Fruit fly (Drosophila melanogaster) whole organism, embryonic: Measurements from ENCODE around the gene Ostgamma.

Experiments used
- Adf1 ChIP-seq: fragments of 200-800 bp; sonication (Bioruptor generic); IDR thresholded peaks from 2 replicates; pipeline ENCODE4 v1.3.6; 2022; ENCODE audit warnings: missing biosample characterization, missing genetic modification characterization
- Awh ChIP-seq: fragments of 200-800 bp; sonication (Bioruptor generic); IDR thresholded peaks from 2 replicates; pipeline ENCODE4, ENCODE4 v1.3.6; 2022; ENCODE audit warnings: missing biosample characterization, missing genetic modification characterization
- Bdp1 ChIP-seq: fragments of 200-800 bp; sonication (Bioruptor generic); optimal IDR thresholded peaks from 3 replicates; lab custom pipeline; 2016; ENCODE audit warnings: missing biosample characterization, missing genetic modification characterization
- CG10979 ChIP-seq: fragments of 200-800 bp; sonication (Bioruptor generic); optimal IDR thresholded peaks from 2 replicates; lab custom pipeline; 2018; ENCODE audit warnings: missing biosample characterization, mild to moderate bottlenecking, missing genetic modification characterization, moderate library complexity
- CG12155 ChIP-seq: fragments of 200-800 bp; sonication (Bioruptor generic); optimal IDR thresholded peaks from 3 replicates; lab custom pipeline; 2016; ENCODE audit warnings: missing biosample characterization, missing genetic modification characterization
- CG12299 ChIP-seq: fragments of 200-800 bp; sonication (Bioruptor generic); optimal IDR thresholded peaks from 2 replicates; lab custom pipeline; 2018; ENCODE audit warnings: missing biosample characterization, mild to moderate bottlenecking, missing genetic modification characterization
- CG15514 ChIP-seq: fragments of 200-800 bp; sonication (Bioruptor generic); optimal IDR thresholded peaks from 3 replicates; lab custom pipeline; 2017; ENCODE audit warnings: missing biosample characterization, missing genetic modification characterization, mild to moderate bottlenecking, moderate library complexity, missing genetic modification reagents
- CG15601 ChIP-seq: fragments of 200-800 bp; sonication (Bioruptor generic); optimal IDR thresholded peaks from 3 replicates; lab custom pipeline; 2019; ENCODE audit warnings: missing biosample characterization, mild to moderate bottlenecking, missing genetic modification characterization, moderate library complexity
- CG17328 ChIP-seq: fragments of 200-800 bp; sonication (Bioruptor generic); IDR thresholded peaks from 2 replicates; pipeline ENCODE4 v1.3.6; 2022; ENCODE audit warnings: missing biosample characterization, missing genetic modification characterization
- CG2129 ChIP-seq: fragments of 200-800 bp; sonication (Bioruptor generic); IDR thresholded peaks from 2 replicates; pipeline ENCODE4 v1.3.6; 2022; ENCODE audit warnings: missing biosample characterization, missing genetic modification characterization; ENCODE audit not compliant: partially characterized antibody
- CG2202 ChIP-seq: fragments of 200-800 bp; sonication (Bioruptor generic); optimal IDR thresholded peaks from 2 replicates; lab custom pipeline; 2018; ENCODE audit warnings: missing biosample characterization, mild to moderate bottlenecking, missing genetic modification characterization
- CG2712 ChIP-seq: fragments of 200-800 bp; optimal IDR thresholded peaks from 3 replicates; lab custom pipeline; 2019; ENCODE audit warnings: missing biosample characterization, mild to moderate bottlenecking, missing genetic modification characterization, moderate library complexity
- CG31441 ChIP-seq: fragments of 200-800 bp; sonication (Bioruptor generic); IDR thresholded peaks from 2 replicates; pipeline ENCODE4 v1.3.6; 2022; ENCODE audit warnings: missing biosample characterization, missing genetic modification characterization
- CG33557 ChIP-seq: fragments of 200-800 bp; sonication (Bioruptor generic); optimal IDR thresholded peaks from 2 replicates; lab custom pipeline; 2019; ENCODE audit warnings: missing biosample characterization, mild to moderate bottlenecking, missing genetic modification characterization, moderate library complexity
- CG4617 ChIP-seq: fragments of 200-800 bp; sonication (Bioruptor generic); optimal IDR thresholded peaks from 3 replicates; lab custom pipeline; 2016; ENCODE audit warnings: missing biosample characterization, missing genetic modification characterization, borderline replicate concordance
- CG7928 ChIP-seq: fragments of 200-800 bp; sonication (Bioruptor generic); optimal IDR thresholded peaks from 2 replicates; lab custom pipeline; 2017; ENCODE audit warnings: missing biosample characterization, mild to moderate bottlenecking, missing genetic modification characterization
- CG9437 ChIP-seq: fragments of 200-800 bp; sonication (Bioruptor generic); optimal IDR thresholded peaks from 2 replicates; lab custom pipeline; 2018; ENCODE audit warnings: missing biosample characterization, mild to moderate bottlenecking, missing genetic modification characterization
- CHES-1-like ChIP-seq: fragments of 200-800 bp; sonication (Bioruptor generic); optimal IDR thresholded peaks from 2 replicates; lab custom pipeline; 2016; ENCODE audit warnings: missing biosample characterization, missing genetic modification characterization
- CTCF ChIP-seq: fragments of 200-800 bp; sonication (Bioruptor generic); optimal IDR thresholded peaks from 2 replicates; lab custom pipeline; 2017; ENCODE audit warnings: missing biosample characterization, mild to moderate bottlenecking, missing genetic modification characterization, moderate library complexity
- CoRest ChIP-seq: fragments of 200-800 bp; sonication (Bioruptor generic); optimal IDR thresholded peaks from 3 replicates; lab custom pipeline; 2018; ENCODE audit warnings: missing biosample characterization, mild to moderate bottlenecking, missing genetic modification characterization, moderate library complexity
- D ChIP-seq, 2 experiments: fragments of 200-800 bp in 1 of 2; fragments of >200 bp in 1 of 2; sonication (Bioruptor generic) in 1 of 2; optimal IDR thresholded peaks; 2 replicates in 1 of 2; 3 replicates in 1 of 2; lab custom pipeline; 2017; ENCODE audit warnings: mild to moderate bottlenecking in 1 of 2, missing biosample characterization in 1 of 2, missing genetic modification characterization in 1 of 2, missing genetic modification reagents in 1 of 2
- D19B ChIP-seq: fragments of 200-800 bp; sonication (Bioruptor generic); optimal IDR thresholded peaks from 2 replicates; lab custom pipeline; 2017; ENCODE audit warnings: missing biosample characterization, mild to moderate bottlenecking, missing genetic modification characterization
- Dfd ChIP-seq, 2 experiments: fragments of >200 bp; optimal IDR thresholded peaks; 2 replicates each; lab custom pipeline; 2017; ENCODE audit warnings: missing biosample characterization in 2 of 2, missing genetic modification characterization in 2 of 2
- H15 ChIP-seq: fragments of 200-800 bp; sonication (Bioruptor generic); IDR thresholded peaks from 3 replicates; pipeline ENCODE4 v1.3.6; 2022; ENCODE audit warnings: missing biosample characterization, missing genetic modification characterization
- H2.0 ChIP-seq: fragments of 200-800 bp; sonication (Bioruptor generic); IDR thresholded peaks from 2 replicates; pipeline ENCODE4 v1.3.6; 2022; ENCODE audit warnings: missing biosample characterization, missing genetic modification characterization
- Hey ChIP-seq: fragments of 200-800 bp; sonication (Bioruptor generic); optimal IDR thresholded peaks from 3 replicates; lab custom pipeline; 2018; ENCODE audit warnings: missing biosample characterization, mild to moderate bottlenecking, missing genetic modification characterization
- MTF-1 ChIP-seq: fragments of 200-800 bp; sonication (Bioruptor generic); optimal IDR thresholded peaks from 2 replicates; lab custom pipeline; 2018; ENCODE audit warnings: missing biosample characterization, mild to moderate bottlenecking, missing genetic modification characterization, borderline replicate concordance
- Med ChIP-seq: fragments of 200-800 bp; sonication (Bioruptor generic); peaks from one replicate; lab custom pipeline; 2016; ENCODE audit warnings: missing biosample characterization, missing genetic modification characterization, mild to moderate bottlenecking, inconsistent platforms, moderate library complexity
- Meics ChIP-seq: fragments of 200-800 bp; sonication (Bioruptor generic); optimal IDR thresholded peaks from 2 replicates; lab custom pipeline; 2017; ENCODE audit warnings: missing biosample characterization, mild to moderate bottlenecking, missing genetic modification characterization
- Oli ChIP-seq: fragments of 200-800 bp; sonication (Bioruptor generic); optimal IDR thresholded peaks from 2 replicates; lab custom pipeline; 2018; ENCODE audit warnings: missing biosample characterization, mild to moderate bottlenecking, missing genetic modification characterization, moderate library complexity
- Ptx1 ChIP-seq: fragments of 200-800 bp; sonication (Bioruptor generic); IDR thresholded peaks from 2 replicates; pipeline ENCODE4 v1.3.6; 2022; ENCODE audit warnings: missing biosample characterization, missing genetic modification characterization
- Xbp1 ChIP-seq: fragments of 200-800 bp; sonication (Bioruptor generic); optimal IDR thresholded peaks from 3 replicates; lab custom pipeline; 2016; ENCODE audit warnings: missing biosample characterization, mild to moderate bottlenecking, missing genetic modification characterization
- Xrp1 ChIP-seq: fragments of 200-800 bp; sonication (Bioruptor generic); IDR thresholded peaks from 2 replicates; pipeline ENCODE4 v1.3.6; 2022; ENCODE audit warnings: missing biosample characterization, missing genetic modification characterization
- aop ChIP-seq: fragments of 200-800 bp; sonication (Bioruptor generic); IDR thresholded peaks from 2 replicates; pipeline ENCODE4 v1.3.6; 2022; ENCODE audit warnings: missing biosample characterization, missing genetic modification characterization
- bsh ChIP-seq, 2 experiments: fragments of 200-800 bp; sonication (Bioruptor generic); optimal IDR thresholded peaks; 2 replicates each; lab custom pipeline; 2017 to 2018; ENCODE audit warnings: mild to moderate bottlenecking in 2 of 2, missing biosample characterization in 2 of 2, missing genetic modification characterization in 2 of 2, moderate library complexity in 1 of 2
- dmrt99B ChIP-seq: fragments of 200-800 bp; sonication (Bioruptor generic); optimal IDR thresholded peaks from 2 replicates; lab custom pipeline; 2018; ENCODE audit warnings: missing biosample characterization, mild to moderate bottlenecking, missing genetic modification characterization, moderate library complexity
- en ChIP-seq: fragments of 200-800 bp; sonication (Bioruptor generic); optimal IDR thresholded peaks from 2 replicates; lab custom pipeline; 2016; ENCODE audit warnings: missing biosample characterization, missing genetic modification characterization
- fru ChIP-seq: fragments of >200 bp; optimal IDR thresholded peaks from 2 replicates; lab custom pipeline; 2017
- gem ChIP-seq: fragments of 200-800 bp; sonication (Bioruptor generic); optimal IDR thresholded peaks from 2 replicates; lab custom pipeline; 2019; ENCODE audit warnings: missing biosample characterization, mild to moderate bottlenecking, missing genetic modification characterization, moderate library complexity
- hkb ChIP-seq, 2 experiments: fragments of 200-800 bp in 1 of 2; fragments of >200 bp in 1 of 2; sonication (Bioruptor generic) in 1 of 2; IDR thresholded peaks in 1 of 2; optimal IDR thresholded peaks in 1 of 2; 2 replicates each; pipeline versions ENCODE4 v1.3.6 to Lab custom; 2017 to 2022; ENCODE audit warnings: missing biosample characterization in 1 of 2, missing genetic modification characterization in 1 of 2
- nmo ChIP-seq: fragments of 200-800 bp; sonication (Bioruptor generic); optimal IDR thresholded peaks from 2 replicates; lab custom pipeline; 2018; ENCODE audit warnings: missing biosample characterization, mild to moderate bottlenecking, missing genetic modification characterization, moderate library complexity
- pan ChIP-seq, 4 experiments: fragments of >200 bp in 3 of 4; fragments of 200-800 bp in 1 of 4; sonication (Bioruptor generic) in 1 of 4; optimal IDR thresholded peaks in 3 of 4; IDR thresholded peaks in 1 of 4; 2 replicates each; pipeline versions ENCODE4 v1.3.6 to Lab custom; 2017 to 2022; ENCODE audit warnings: missing biosample characterization in 2 of 4, missing genetic modification characterization in 2 of 4, mixed read lengths in 1 of 4
- phol ChIP-seq: fragments of 200-800 bp; sonication (Bioruptor generic); optimal IDR thresholded peaks from 3 replicates; lab custom pipeline; 2018; ENCODE audit warnings: missing biosample characterization, mild to moderate bottlenecking, missing genetic modification characterization, moderate library complexity
- prd ChIP-seq, 3 experiments: fragments of >200 bp in 2 of 3; fragments of 200-800 bp in 1 of 3; sonication (Bioruptor generic) in 1 of 3; optimal IDR thresholded peaks in 2 of 3; IDR thresholded peaks in 1 of 3; 2 replicates in 2 of 3; 3 replicates in 1 of 3; pipeline versions ENCODE4 v1.3.6 to Lab custom; 2017 to 2022; ENCODE audit warnings: missing biosample characterization in 1 of 3, missing genetic modification characterization in 1 of 3
- psq ChIP-seq: fragments of 200-800 bp; sonication (Bioruptor generic); optimal IDR thresholded peaks from 2 replicates; lab custom pipeline; 2017; ENCODE audit warnings: missing biosample characterization, missing genetic modification characterization
- ranshi ChIP-seq: fragments of 200-800 bp; sonication (Bioruptor generic); IDR thresholded peaks from 2 replicates; pipeline ENCODE4 v1.3.6; 2022; ENCODE audit warnings: missing biosample characterization, missing genetic modification characterization
- row ChIP-seq: fragments of 200-800 bp; sonication (Bioruptor generic); IDR thresholded peaks from 3 replicates; pipeline ENCODE4 v1.3.6; 2022; ENCODE audit warnings: missing biosample characterization, missing genetic modification characterization
- sug ChIP-seq: fragments of 200-800 bp; optimal IDR thresholded peaks from 2 replicates; lab custom pipeline; 2019; ENCODE audit warnings: missing biosample characterization, mild to moderate bottlenecking, missing genetic modification characterization, moderate library complexity

Gene Ostgamma

DNA sequence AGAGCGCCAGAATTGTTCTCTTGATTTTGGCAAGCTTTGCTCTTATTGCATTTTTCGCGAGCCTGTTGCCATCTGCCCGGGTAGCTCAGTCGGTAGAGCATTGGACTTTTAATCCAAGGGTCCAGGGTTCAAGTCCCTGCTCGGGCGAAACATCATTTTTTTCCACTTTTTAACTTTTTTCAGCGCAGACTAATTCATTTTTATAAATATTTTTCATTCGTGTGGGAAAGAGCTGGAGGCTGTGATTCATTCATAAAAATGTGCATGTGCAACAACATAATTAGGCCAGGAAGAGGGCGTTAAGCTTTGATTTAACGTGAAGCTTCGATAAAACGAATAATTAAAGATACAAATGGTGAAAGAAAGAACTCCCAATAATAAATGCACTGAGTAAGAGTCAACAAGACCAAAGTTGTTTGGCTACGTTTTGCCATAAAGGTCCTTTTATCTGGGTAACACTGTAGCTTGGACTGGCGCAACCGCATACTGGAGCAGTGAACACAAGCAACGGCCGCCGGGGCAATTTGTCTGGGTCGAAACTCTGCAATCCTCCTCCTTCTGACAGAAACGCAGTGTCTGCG lies 17.2 kb downstream of the Ostgamma start:
- TF ChIP-seq CG2129 (no peak), Hey (no peak), CG33557 (no peak), D (optimal IDR thresholded peaks at IDR 0.05; lab: Kevin White, UChicago) (no peak), D (GFP tag; optimal IDR thresholded peaks at IDR 0.05; lab: Kevin White, UChicago) (peak; percentile 5), row (GFP tag; lab: Robert Waterston, UW) (peak; percentile 49), fru (lab: Kevin White, UChicago) (no peak), CG7928 (GFP tag; lab: Kevin White, UChicago) (no peak), aop (GFP tag; lab: Robert Waterston, UW) (no peak), Bdp1 (GFP tag; lab: Kevin White, UChicago) (peak; percentile 67), en (no peak), CHES-1-like (GFP tag; lab: Kevin White, UChicago) (no peak), sug (no peak), Dfd (GFP tag; optimal IDR thresholded peaks at IDR 0.05; lab: Kevin White, UChicago) (no peak), CG12155 (GFP tag; lab: Kevin White, UChicago) (no peak), CG31441 (GFP tag; lab: Robert Waterston, UW) (0 out of 2 replicates have a peak, but pooled peaks have one; percentile 32), CG17328 (GFP tag; lab: Robert Waterston, UW) (peak; percentile 13; the same call in 1 of the 2 replicates), MTF-1 (GFP tag; lab: Kevin White, UChicago) (no peak), CG15601 (tag; lab: Kevin White, UChicago) (no peak), D19B (GFP tag; lab: Kevin White, UChicago) (no peak), phol (tag; lab: Kevin White, UChicago) (peak; percentile 27), CG2712 (peak; percentile 37), psq (GFP tag; lab: Kevin White, UChicago) (no peak), ranshi (GFP tag; lab: Robert Waterston, UW) (0 out of 2 replicates have a peak, but pooled peaks have one; percentile 28), CG10979 (tag; lab: Kevin White, UChicago) (peak; percentile 39), CoRest (tag; lab: Kevin White, UChicago) (no peak), prd (optimal IDR thresholded peaks at IDR 0.05; lab: Kevin White, UChicago) (no peak), prd (GFP tag; IDR thresholded peaks at IDR 0.05; lab: Robert Waterston, UW) (peak; percentile 41; the same call in 1 of the 3 replicates), Xrp1 (peak; percentile 35; the same call in 1 of the 2 replicates), bsh (GFP tag; optimal IDR thresholded peaks at IDR 0.05; lab: Kevin White, UChicago) (peak; percentile 43 to 61), CG4617 (GFP tag; lab: Kevin White, UChicago) (no peak), CG2202 (no peak), dmrt99B (tag; lab: Kevin White, UChicago) (peak; percentile 39), Awh (no peak), pan (optimal IDR thresholded peaks at IDR 0.05; lab: Kevin White, UChicago) (no peak), pan (GFP tag; optimal IDR thresholded peaks at IDR 0.05 in 1 of 2, IDR thresholded peaks at IDR 0.05 in 1 of 2) (peak in 1 of 2 experiments; percentile 25), CG12299 (tag; lab: Kevin White, UChicago) (no peak), Xbp1 (GFP tag; lab: Kevin White, UChicago) (peak; percentile 15), Ptx1 (GFP tag; lab: Robert Waterston, UW) (peak; percentile 31; the same call in 1 of the 2 replicates), gem (peak; percentile 27), H15 (GFP tag; lab: Robert Waterston, UW) (0 out of 3 replicates have a peak, but pooled peaks have one; percentile 14), CG9437 (GFP tag; lab: Kevin White, UChicago) (no peak), Adf1 (GFP tag; lab: Robert Waterston, UW) (no peak), hkb (optimal IDR thresholded peaks at IDR 0.05; lab: Kevin White, UChicago) (no peak), hkb (GFP tag; IDR thresholded peaks at IDR 0.05; lab: Robert Waterston, UW) (peak; percentile 23; the same call in 1 of the 2 replicates), H2.0 (GFP tag; lab: Robert Waterston, UW) (no peak), Med (GFP tag; lab: Kevin White, UChicago) (peak; percentile 77), CG15514 (GFP tag; lab: Kevin White, UChicago) (no peak), Oli (tag; lab: Kevin White, UChicago) (peak; percentile 10), nmo (GFP tag; lab: Kevin White, UChicago) (peak; percentile 15), Meics (no peak), CTCF (GFP tag; lab: Kevin White, UChicago) (no peak)
